Worm (Caenorhabditis elegans) whole organism, L1 larva: ENCODE results near the gene F59G1.8.
A peak's percentile ranks its signal among the peaks of the same experiment; 100 is the strongest.
"Not testable (repeated sequence)": the region's sequence is repeated elsewhere in the genome, so short reads cannot be mapped to it uniquely, and the experiment has no call there.

Source experiments
- C34B4.2 ChIP-seq: sonication (generic microtip); optimal IDR thresholded peaks from 2 replicates; lab custom pipeline; 2017; ENCODE audit warnings: mild to moderate bottlenecking, missing genetic modification characterization, missing compliant biosample characterization
- Y116A8C.19 ChIP-seq: sonication (generic microtip); optimal IDR thresholded peaks from 2 replicates; lab custom pipeline; 2016; ENCODE audit warnings: missing compliant biosample characterization, missing genetic modification characterization, borderline replicate concordance
- ama-1 ChIP-seq: fragments of 150-350 bp; optimal IDR thresholded peaks from 2 replicates; lab custom pipeline; 2014
- blmp-1 ChIP-seq: fragments of 150-350 bp; optimal IDR thresholded peaks from 2 replicates; lab custom pipeline; 2014; ENCODE audit warnings: missing biosample characterization, missing genetic modification characterization
- ceh-63 ChIP-seq: fragments of 200-800 bp; sonication (Bioruptor generic); optimal IDR thresholded peaks from 2 replicates; lab custom pipeline; 2018; ENCODE audit warnings: mild to moderate bottlenecking, missing genetic modification characterization, missing compliant biosample characterization
- ceh-8 ChIP-seq: fragments of 200-800 bp; sonication (Bioruptor generic); optimal IDR thresholded peaks from 2 replicates; lab custom pipeline; 2018; ENCODE audit warnings: mild to moderate bottlenecking, missing genetic modification characterization, moderate library complexity, missing compliant biosample characterization
- ceh-82 ChIP-seq, 3 experiments: fragments of 150-350 bp in 1 of 3; sonication (generic microtip) in 2 of 3; optimal IDR thresholded peaks; 2 replicates each; lab custom pipeline; 2014 to 2017; ENCODE audit warnings: missing biosample characterization in 3 of 3, missing genetic modification characterization in 3 of 3
- ceh-88 ChIP-seq: fragments of 200-800 bp; sonication (Bioruptor generic); IDR thresholded peaks from 2 replicates; pipeline ENCODE4 v1.3.6; 2022; ENCODE audit warnings: missing genetic modification characterization, missing compliant biosample characterization
- dpl-1 ChIP-seq, 3 experiments: fragments of 150-350 bp in 2 of 3; sonication (generic microtip) in 1 of 3; optimal IDR thresholded peaks; 2 replicates each; lab custom pipeline; 2014 to 2017; ENCODE audit warnings: missing biosample characterization in 3 of 3, missing genetic modification characterization in 3 of 3, missing genetic modification reagents in 3 of 3
- efl-1 ChIP-seq, 4 experiments: fragments of 150-350 bp; optimal IDR thresholded peaks in 3 of 4; peaks in 1 of 4; 1 replicate in 1 of 4; 2 replicates in 3 of 4; lab custom pipeline; 2014; ENCODE audit warnings: missing biosample characterization in 2 of 4, missing genetic modification characterization in 2 of 4, missing genetic modification reagents in 2 of 4
- efl-3 ChIP-seq: fragments of 200-800 bp; sonication (Bioruptor generic); optimal IDR thresholded peaks from 2 replicates; lab custom pipeline; 2018; ENCODE audit warnings: mild to moderate bottlenecking, missing genetic modification characterization, missing compliant biosample characterization
- elt-2 ChIP-seq: sonication (generic microtip); optimal IDR thresholded peaks from 2 replicates; lab custom pipeline; 2016; ENCODE audit warnings: missing genetic modification characterization, mild to moderate bottlenecking, inconsistent platforms, missing compliant biosample characterization, missing genetic modification reagents
- elt-3 ChIP-seq, 6 experiments: fragments of 150-350 bp in 1 of 6; sonication (generic microtip); optimal IDR thresholded peaks; 2 replicates each; lab custom pipeline; 2017 to 2018; ENCODE audit warnings: missing biosample characterization in 6 of 6, missing genetic modification characterization in 6 of 6, inconsistent platforms in 1 of 6
- grh-1 ChIP-seq: fragments of 200-800 bp; sonication (Bioruptor generic); IDR thresholded peaks from 2 replicates; pipeline ENCODE4 v1.3.6; 2022; ENCODE audit warnings: missing genetic modification reagents, missing genetic modification characterization, missing compliant biosample characterization
- lin-14 ChIP-seq: fragments of 200-800 bp; sonication (Bioruptor generic); optimal IDR thresholded peaks from 2 replicates; lab custom pipeline; 2018; ENCODE audit warnings: mild to moderate bottlenecking, missing genetic modification characterization, moderate library complexity, missing compliant biosample characterization
- lin-35 ChIP-seq, 2 experiments: fragments of 150-350 bp; optimal IDR thresholded peaks; 2 replicates each; lab custom pipeline; 2014; ENCODE audit warnings: missing biosample characterization in 2 of 2, missing genetic modification characterization in 2 of 2, missing genetic modification reagents in 2 of 2
- lin-39 ChIP-seq: fragments of 150-350 bp; optimal IDR thresholded peaks from 2 replicates; lab custom pipeline; 2014; ENCODE audit warnings: missing biosample characterization, missing genetic modification reagents, missing genetic modification characterization
- lir-3 ChIP-seq: sonication (generic microtip); optimal IDR thresholded peaks from 2 replicates; lab custom pipeline; 2016; ENCODE audit warnings: mild to moderate bottlenecking, missing genetic modification characterization, moderate library complexity, missing compliant biosample characterization; ENCODE audit not compliant: poor library complexity
- lsy-2 ChIP-seq, 2 experiments: fragments of 150-350 bp; optimal IDR thresholded peaks; 2 replicates each; lab custom pipeline; 2014; ENCODE audit warnings: missing biosample characterization in 2 of 2, missing genetic modification characterization in 2 of 2
- mef-2 ChIP-seq: fragments of 150-350 bp; optimal IDR thresholded peaks from 2 replicates; lab custom pipeline; 2014; ENCODE audit warnings: missing biosample characterization, missing genetic modification characterization
- mep-1 ChIP-seq: fragments of 150-350 bp; optimal IDR thresholded peaks from 2 replicates; lab custom pipeline; 2014; ENCODE audit warnings: missing biosample characterization, missing genetic modification characterization
- nhr-12 ChIP-seq: sonication (generic microtip); optimal IDR thresholded peaks from 2 replicates; lab custom pipeline; 2017; ENCODE audit warnings: missing biosample characterization, missing genetic modification characterization
- nhr-19 ChIP-seq: fragments of 200-800 bp; sonication (Bioruptor generic); conservative IDR thresholded peaks from 2 replicates; pipeline ENCODE4 v1.3.6; 2022; ENCODE audit warnings: missing genetic modification characterization, missing compliant biosample characterization
- nhr-20 ChIP-seq: sonication (generic microtip); optimal IDR thresholded peaks from 2 replicates; lab custom pipeline; 2016; ENCODE audit warnings: mild to moderate bottlenecking, missing genetic modification characterization, missing compliant biosample characterization
- nhr-71 ChIP-seq: sonication (generic microtip); optimal IDR thresholded peaks from 2 replicates; lab custom pipeline; 2016; ENCODE audit warnings: mild to moderate bottlenecking, missing genetic modification characterization, moderate library complexity, missing compliant biosample characterization
- nhr-77 ChIP-seq: fragments of 150-350 bp; optimal IDR thresholded peaks from 2 replicates; lab custom pipeline; 2014; ENCODE audit warnings: missing biosample characterization, missing genetic modification characterization
- nhr-85 ChIP-seq: sonication (generic microtip); peaks from one replicate; lab custom pipeline; 2016; ENCODE audit warnings: missing genetic modification characterization, inconsistent platforms, missing compliant biosample characterization
- pqm-1 ChIP-seq: sonication (generic microtip); optimal IDR thresholded peaks from 3 replicates; lab custom pipeline; 2017; ENCODE audit warnings: missing biosample characterization, missing genetic modification characterization
- rnt-1 ChIP-seq: sonication (generic microtip); optimal IDR thresholded peaks from 2 replicates; lab custom pipeline; 2016; ENCODE audit warnings: mild to moderate bottlenecking, missing genetic modification characterization, moderate library complexity, missing compliant biosample characterization
- snu-23 ChIP-seq: sonication (generic microtip); optimal IDR thresholded peaks from 2 replicates; lab custom pipeline; 2016; ENCODE audit warnings: missing genetic modification characterization, missing compliant biosample characterization
- sptf-1 ChIP-seq: fragments of 150-350 bp; optimal IDR thresholded peaks from 2 replicates; lab custom pipeline; 2014; ENCODE audit warnings: missing biosample characterization, missing genetic modification characterization
- swsn-7 ChIP-seq: sonication (generic microtip); optimal IDR thresholded peaks from 2 replicates; lab custom pipeline; 2016; ENCODE audit warnings: missing genetic modification characterization, missing compliant biosample characterization
- tlp-1 ChIP-seq: fragments of 150-350 bp; optimal IDR thresholded peaks from 2 replicates; lab custom pipeline; 2014; ENCODE audit warnings: missing biosample characterization, missing genetic modification characterization
- unc-130 ChIP-seq: fragments of 150-350 bp; optimal IDR thresholded peaks from 2 replicates; lab custom pipeline; 2017; ENCODE audit warnings: missing biosample characterization, missing genetic modification characterization, inconsistent platforms
- unc-62 ChIP-seq: fragments of 150-350 bp; optimal IDR thresholded peaks from 2 replicates; lab custom pipeline; 2014; ENCODE audit warnings: missing biosample characterization, missing genetic modification reagents, missing genetic modification characterization
- unc-98 ChIP-seq: fragments of 200-800 bp; sonication (Bioruptor generic); IDR thresholded peaks from 2 replicates; pipeline ENCODE4 v1.3.6; 2022; ENCODE audit warnings: missing genetic modification characterization, missing compliant biosample characterization
- vab-15 ChIP-seq: sonication (generic microtip); optimal IDR thresholded peaks from 2 replicates; lab custom pipeline; 2017; ENCODE audit warnings: missing genotype, mild to moderate bottlenecking, missing genetic modification characterization, missing compliant biosample characterization
- xbp-1 ChIP-seq: sonication (generic microtip); optimal IDR thresholded peaks from 2 replicates; lab custom pipeline; 2016; ENCODE audit warnings: missing genetic modification characterization, missing compliant biosample characterization
- zag-1 ChIP-seq: fragments of 150-350 bp; optimal IDR thresholded peaks from 2 replicates; lab custom pipeline; 2014; ENCODE audit warnings: missing biosample characterization, missing genetic modification characterization
- zip-4 ChIP-seq: fragments of 200-800 bp; sonication (Bioruptor generic); optimal IDR thresholded peaks from 2 replicates; lab custom pipeline; 2018; ENCODE audit warnings: mild to moderate bottlenecking, missing genetic modification characterization, moderate library complexity, missing compliant biosample characterization
- ztf-11 ChIP-seq, 2 experiments: sonication (generic microtip); optimal IDR thresholded peaks; 2 replicates each; lab custom pipeline; 2016 to 2017; ENCODE audit warnings: missing genetic modification characterization in 2 of 2, missing biosample characterization in 1 of 2, missing compliant biosample characterization in 1 of 2

F59G1.8 gene

DNA sequence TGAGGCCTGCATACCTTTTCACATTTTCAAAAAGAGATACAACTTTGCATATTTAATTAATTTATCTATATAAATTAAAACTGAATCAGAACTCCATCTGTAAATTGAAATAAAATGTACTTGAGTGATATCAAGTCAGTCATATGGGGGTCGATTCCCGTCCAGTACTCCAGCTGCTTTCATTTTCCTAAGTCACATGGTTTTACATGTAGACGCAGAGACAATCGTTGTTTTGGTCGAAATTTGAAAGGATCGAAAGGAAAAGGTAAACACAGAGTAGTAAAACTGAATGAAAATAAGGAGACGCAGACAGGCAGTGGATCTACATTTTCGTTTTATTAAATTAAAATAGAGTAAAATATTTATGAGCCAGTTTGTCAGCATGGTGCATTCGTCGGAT lies 32.2 kb upstream of the F59G1.8 start (continued):
- no peak for TF ChIP-seq tlp-1 (tag; lab: Kevin White, UChicago)
- TF ChIP-seq mef-2 (tag; lab: Kevin White, UChicago), result no peak
- no peak for TF ChIP-seq xbp-1 (tag; lab: Kevin White, UChicago)
- TF ChIP-seq elt-2 (tag; lab: Kevin White, UChicago), result no peak
- peak; percentile 77 for TF ChIP-seq nhr-20
- peak; percentile 40 for TF ChIP-seq rnt-1
- peak in 1 of 2 experiments; percentile 25 for TF ChIP-seq efl-1 (optimal IDR thresholded peaks at IDR 0.05; lab: Kevin White, UChicago)
- TF ChIP-seq efl-1 (GFP tag; optimal IDR thresholded peaks at IDR 0.05 in 1 of 2; lab: Kevin White, UChicago), result peak; percentile 25 to 88
- TF ChIP-seq ceh-8 (GFP tag; lab: Kevin White, UChicago), result peak; percentile 43
- TF ChIP-seq nhr-85 (tag; lab: Kevin White, UChicago), result peak; percentile 90
- peak; percentile 47; the same call in 1 of the 2 replicates for TF ChIP-seq nhr-19 (GFP tag; lab: Robert Waterston, UW)
- no peak for TF ChIP-seq zag-1 (tag; lab: Kevin White, UChicago)
- peak in 2 of 6 experiments; percentile 31 to 64 for TF ChIP-seq elt-3 (tag; optimal IDR thresholded peaks at IDR 0.05; lab: Kevin White, UChicago)
- peak; percentile 4 for TF ChIP-seq lir-3 (tag; lab: Kevin White, UChicago)
- TF ChIP-seq, all 84 proteins: peak for 24

DNA sequence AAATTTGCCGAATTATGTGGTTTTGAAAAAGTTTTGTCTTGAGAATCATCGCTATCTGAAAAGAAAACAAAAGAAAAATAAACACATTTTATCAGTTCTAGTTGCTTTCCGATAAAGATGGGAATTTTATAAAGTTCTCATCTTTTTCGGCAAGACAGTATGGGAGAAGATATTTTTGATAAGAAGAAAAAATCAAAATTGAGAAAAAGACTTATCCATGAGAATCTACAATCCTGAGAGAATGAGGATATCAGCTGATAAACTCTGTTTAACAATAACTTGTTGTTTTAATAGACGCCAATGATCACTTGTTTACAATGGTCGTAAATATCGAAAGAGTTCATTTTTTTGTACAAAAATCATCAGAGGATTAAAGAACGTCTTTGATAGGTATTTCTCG lies 30.3 kb upstream of the F59G1.8 start, which contains the start of gene F55C12.6:
Gene F55C12.6, minus strand, starts transcription at position 101 of the 400 bp plus-strand sequence.
- TF ChIP-seq sptf-1 (no peak), lin-39 (no peak), nhr-85 (tag; lab: Kevin White, UChicago) (no peak), unc-98 (no peak), dpl-1 (GFP tag; optimal IDR thresholded peaks at IDR 0.05; lab: Kevin White, UChicago) (no peak), unc-62 (GFP tag; lab: Kevin White, UChicago) (no peak), Y116A8C.19 (tag; lab: Kevin White, UChicago) (no peak), blmp-1 (tag; lab: Kevin White, UChicago) (no peak), efl-3 (GFP tag; lab: Kevin White, UChicago) (no peak), ztf-11 (tag; optimal IDR thresholded peaks at IDR 0.05; lab: Kevin White, UChicago) (no peak), zag-1 (tag; lab: Kevin White, UChicago) (no peak), nhr-71 (no peak), pqm-1 (tag; lab: Kevin White, UChicago) (no peak), swsn-7 (no peak), nhr-77 (tag; lab: Kevin White, UChicago) (no peak), ceh-63 (GFP tag; lab: Kevin White, UChicago) (no peak), mef-2 (tag; lab: Kevin White, UChicago) (no peak), zip-4 (no peak), elt-3 (tag; optimal IDR thresholded peaks at IDR 0.05; lab: Kevin White, UChicago) (no peak)
- TF ChIP-seq, all 84 proteins: peak for 0

DNA sequence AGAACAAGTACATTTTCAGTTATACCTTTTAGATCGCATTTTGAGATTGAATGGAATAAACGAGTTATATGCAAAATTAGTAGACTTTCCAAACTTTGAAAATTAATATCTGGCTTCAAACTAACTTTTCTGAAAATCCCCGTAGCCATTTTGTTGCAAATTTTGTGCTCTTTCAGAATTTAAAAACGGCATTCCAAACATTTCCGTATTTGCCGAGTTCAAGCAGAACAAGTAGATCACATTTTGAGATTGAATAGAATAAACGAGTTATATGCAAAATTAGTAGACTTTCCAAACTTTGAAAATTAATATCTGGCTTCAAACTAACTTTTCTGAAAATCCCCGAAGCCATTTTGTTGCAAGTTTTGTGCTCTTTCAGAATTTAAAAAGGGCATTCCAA lies 29.9 kb upstream of the F59G1.8 start, which contains the start of gene F55C12.2:
Gene F55C12.2, plus strand, starts transcription at position 301 of the 400 bp plus-strand sequence.
- TF ChIP-seq ceh-88 (GFP tag; lab: Robert Waterston, UW); unc-98; ztf-11 (tag; optimal IDR thresholded peaks at IDR 0.05; lab: Kevin White, UChicago): not testable (repeated sequence)

DNA sequence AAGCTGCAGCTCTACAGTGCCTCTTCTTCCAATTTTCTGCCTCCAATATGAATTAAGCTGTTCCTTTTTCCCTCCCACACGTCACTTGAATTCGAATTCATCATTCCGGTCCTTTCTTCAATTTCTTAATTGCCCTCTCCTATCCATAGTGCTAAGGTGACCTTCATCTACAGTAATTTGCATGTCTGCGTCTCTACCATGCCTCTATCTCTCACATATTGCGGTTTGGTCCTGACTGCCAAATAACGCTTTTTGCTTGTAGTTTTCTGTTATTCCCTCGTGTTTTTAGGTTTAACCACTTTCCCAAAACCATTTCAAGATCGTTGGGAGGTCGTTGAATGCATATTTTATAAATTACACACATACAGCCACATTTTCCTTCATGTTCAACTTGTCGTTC lies 25.7 kb upstream of the F59G1.8 start:
- TF ChIP-seq blmp-1 (tag; lab: Kevin White, UChicago) (peak; percentile 63), snu-23 (GFP tag; lab: Kevin White, UChicago) (peak; percentile 32), nhr-71 (peak; percentile 8), C34B4.2 (tag; lab: Kevin White, UChicago) (no peak), vab-15 (peak; percentile 19), nhr-12 (tag; lab: Kevin White, UChicago) (no peak), lin-14 (GFP tag; lab: Kevin White, UChicago) (peak; percentile 63), lin-35 (GFP tag; optimal IDR thresholded peaks at IDR 0.05; lab: Kevin White, UChicago) (peak in 1 of 2 experiments; percentile 19), nhr-19 (GFP tag; lab: Robert Waterston, UW) (0 out of 2 replicates have a peak, but pooled peaks have one; percentile 5), mep-1 (tag; lab: Kevin White, UChicago) (peak; percentile 51), lsy-2 (tag; optimal IDR thresholded peaks at IDR 0.05; lab: Kevin White, UChicago) (peak; percentile 4 to 31), unc-130 (no peak), grh-1 (GFP tag; lab: Robert Waterston, UW) (peak; percentile 55; the same call in 1 of the 2 replicates), elt-3 (tag; optimal IDR thresholded peaks at IDR 0.05; lab: Kevin White, UChicago) (peak in 1 of 6 experiments; percentile 31), rnt-1 (peak; percentile 21), ceh-82 (tag; optimal IDR thresholded peaks at IDR 0.05; lab: Kevin White, UChicago) (no peak), nhr-85 (tag; lab: Kevin White, UChicago) (peak; percentile 86), unc-98 (no peak), ama-1 (lab: Kevin White, UChicago) (no peak), efl-1 (optimal IDR thresholded peaks at IDR 0.05; lab: Kevin White, UChicago) (peak in 1 of 2 experiments; percentile 2), efl-1 (GFP tag; optimal IDR thresholded peaks at IDR 0.05 in 1 of 2; lab: Kevin White, UChicago) (peak in 1 of 2 experiments; percentile 33)
